Worm (Caenorhabditis elegans) whole organism, L3 larva: Measurements from ENCODE around the gene dpy-28.

ENCODE experiments used
- R02D3.7 ChIP-seq: fragments of 150-350 bp; optimal IDR thresholded peaks from 2 replicates; lab custom pipeline; 2014; ENCODE audit warnings: missing biosample characterization, missing genetic modification characterization
- ZK546.5 ChIP-seq: sonication (generic microtip); optimal IDR thresholded peaks from 2 replicates; lab custom pipeline; 2017; ENCODE audit warnings: missing biosample characterization, missing genetic modification characterization
- ama-1 ChIP-seq: fragments of 150-350 bp; optimal IDR thresholded peaks from 2 replicates; lab custom pipeline; 2018
- ceh-16 ChIP-seq: sonication (generic microtip); optimal IDR thresholded peaks from 2 replicates; lab custom pipeline; 2017; ENCODE audit warnings: missing biosample characterization, missing genetic modification characterization
- ceh-28 ChIP-seq: fragments of 150-350 bp; optimal IDR thresholded peaks from 2 replicates; lab custom pipeline; 2014; ENCODE audit warnings: missing biosample characterization, missing genetic modification reagents, missing genetic modification characterization
- ceh-82 ChIP-seq: fragments of 150-350 bp; optimal IDR thresholded peaks from 2 replicates; lab custom pipeline; 2014; ENCODE audit warnings: missing biosample characterization, missing genetic modification characterization
- ceh-9 ChIP-seq: sonication (generic microtip); optimal IDR thresholded peaks from 2 replicates; lab custom pipeline; 2018; ENCODE audit warnings: missing biosample characterization, missing genetic modification characterization
- egl-27 ChIP-seq: sonication (generic microtip); optimal IDR thresholded peaks from 4 replicates; lab custom pipeline; 2017; ENCODE audit warnings: missing biosample characterization, missing genetic modification reagents, missing genetic modification characterization
- elt-1 ChIP-seq: fragments of 150-350 bp; optimal IDR thresholded peaks from 2 replicates; lab custom pipeline; 2014; ENCODE audit warnings: missing biosample characterization, missing genetic modification characterization
- elt-2 ChIP-seq: sonication (generic microtip); optimal IDR thresholded peaks from 2 replicates; lab custom pipeline; 2016; ENCODE audit warnings: missing genetic modification reagents, mild to moderate bottlenecking, missing genetic modification characterization, missing compliant biosample characterization
- eor-1 ChIP-seq, 2 experiments: fragments of 150-350 bp; optimal IDR thresholded peaks; 2 replicates each; lab custom pipeline; 2014 to 2018; ENCODE audit warnings: missing biosample characterization in 2 of 2, missing genetic modification characterization in 2 of 2
- fkh-2 ChIP-seq: fragments of 150-350 bp; optimal IDR thresholded peaks from 2 replicates; lab custom pipeline; 2014; ENCODE audit warnings: missing biosample characterization, missing genetic modification reagents, missing genetic modification characterization
- fos-1 ChIP-seq: fragments of 150-350 bp; optimal IDR thresholded peaks from 2 replicates; lab custom pipeline; 2014; ENCODE audit warnings: missing biosample characterization, missing genetic modification characterization
- hmg-11 ChIP-seq: sonication (generic microtip); optimal IDR thresholded peaks from 2 replicates; lab custom pipeline; 2016; ENCODE audit warnings: missing genetic modification characterization, missing compliant biosample characterization
- jun-1 ChIP-seq: fragments of 150-350 bp; optimal IDR thresholded peaks from 2 replicates; lab custom pipeline; 2014; ENCODE audit warnings: missing biosample characterization, missing genetic modification reagents, missing genetic modification characterization
- lsy-12 ChIP-seq: sonication (generic microtip); optimal IDR thresholded peaks from 2 replicates; lab custom pipeline; 2016; ENCODE audit warnings: mild to moderate bottlenecking, missing genetic modification characterization, missing compliant biosample characterization
- mdl-1 ChIP-seq: fragments of 150-350 bp; optimal IDR thresholded peaks from 2 replicates; lab custom pipeline; 2014; ENCODE audit warnings: missing biosample characterization, missing genetic modification characterization
- mml-1 ChIP-seq: fragments of 150-350 bp; sonication (generic microtip); optimal IDR thresholded peaks from 3 replicates; lab custom pipeline; 2014; ENCODE audit warnings: missing biosample characterization, missing genetic modification characterization
- nfya-1 ChIP-seq: sonication (generic microtip); optimal IDR thresholded peaks from 2 replicates; lab custom pipeline; 2017; ENCODE audit warnings: missing genetic modification characterization, mild to moderate bottlenecking, missing compliant biosample characterization, antibody characterized with exemption, moderate library complexity; ENCODE audit not compliant: insufficient read depth
- nhr-23 ChIP-seq: fragments of 150-350 bp; optimal IDR thresholded peaks from 2 replicates; lab custom pipeline; 2014; ENCODE audit warnings: missing biosample characterization, missing genetic modification reagents, missing genetic modification characterization
- nhr-25 ChIP-seq: sonication (generic microtip); optimal IDR thresholded peaks from 2 replicates; lab custom pipeline; 2017; ENCODE audit warnings: missing biosample characterization, missing genetic modification characterization
- nhr-28 ChIP-seq: fragments of 150-350 bp; optimal IDR thresholded peaks from 2 replicates; lab custom pipeline; 2014; ENCODE audit warnings: missing biosample characterization, missing genetic modification characterization
- nhr-43 ChIP-seq: sonication (generic microtip); optimal IDR thresholded peaks from 2 replicates; lab custom pipeline; 2016; ENCODE audit warnings: mild to moderate bottlenecking, missing genetic modification characterization, missing compliant biosample characterization; ENCODE audit not compliant: poor library complexity, severe bottlenecking
- nhr-67 ChIP-seq: fragments of 150-350 bp; optimal IDR thresholded peaks from 2 replicates; lab custom pipeline; 2014; ENCODE audit warnings: missing biosample characterization, missing genetic modification characterization
- nhr-76 ChIP-seq: fragments of 150-350 bp; sonication (generic microtip); optimal IDR thresholded peaks from 5 replicates; lab custom pipeline; 2014; ENCODE audit warnings: missing biosample characterization, missing genetic modification characterization
- nhr-77 ChIP-seq: fragments of 150-350 bp; optimal IDR thresholded peaks from 2 replicates; lab custom pipeline; 2014; ENCODE audit warnings: missing biosample characterization, missing genetic modification characterization
- snpc-4 ChIP-seq: fragments of 150-350 bp; optimal IDR thresholded peaks from 2 replicates; lab custom pipeline; 2014; ENCODE audit warnings: missing biosample characterization, missing genetic modification characterization
- tbx-2 ChIP-seq: sonication (generic microtip); optimal IDR thresholded peaks from 2 replicates; lab custom pipeline; 2016; ENCODE audit warnings: mild to moderate bottlenecking, missing genetic modification characterization, missing compliant biosample characterization
- unc-62 ChIP-seq: fragments of 150-350 bp; sonication (generic microtip); optimal IDR thresholded peaks from 4 replicates; lab custom pipeline; 2014; ENCODE audit warnings: missing biosample characterization, missing genetic modification reagents, missing genetic modification characterization
- zag-1 ChIP-seq: fragments of 150-350 bp; optimal IDR thresholded peaks from 2 replicates; lab custom pipeline; 2014; ENCODE audit warnings: missing biosample characterization, missing genetic modification characterization
- ztf-4 ChIP-seq: fragments of 150-350 bp; optimal IDR thresholded peaks from 2 replicates; lab custom pipeline; 2014; ENCODE audit warnings: missing biosample characterization, missing genetic modification characterization

dpy-28 gene

DNA sequence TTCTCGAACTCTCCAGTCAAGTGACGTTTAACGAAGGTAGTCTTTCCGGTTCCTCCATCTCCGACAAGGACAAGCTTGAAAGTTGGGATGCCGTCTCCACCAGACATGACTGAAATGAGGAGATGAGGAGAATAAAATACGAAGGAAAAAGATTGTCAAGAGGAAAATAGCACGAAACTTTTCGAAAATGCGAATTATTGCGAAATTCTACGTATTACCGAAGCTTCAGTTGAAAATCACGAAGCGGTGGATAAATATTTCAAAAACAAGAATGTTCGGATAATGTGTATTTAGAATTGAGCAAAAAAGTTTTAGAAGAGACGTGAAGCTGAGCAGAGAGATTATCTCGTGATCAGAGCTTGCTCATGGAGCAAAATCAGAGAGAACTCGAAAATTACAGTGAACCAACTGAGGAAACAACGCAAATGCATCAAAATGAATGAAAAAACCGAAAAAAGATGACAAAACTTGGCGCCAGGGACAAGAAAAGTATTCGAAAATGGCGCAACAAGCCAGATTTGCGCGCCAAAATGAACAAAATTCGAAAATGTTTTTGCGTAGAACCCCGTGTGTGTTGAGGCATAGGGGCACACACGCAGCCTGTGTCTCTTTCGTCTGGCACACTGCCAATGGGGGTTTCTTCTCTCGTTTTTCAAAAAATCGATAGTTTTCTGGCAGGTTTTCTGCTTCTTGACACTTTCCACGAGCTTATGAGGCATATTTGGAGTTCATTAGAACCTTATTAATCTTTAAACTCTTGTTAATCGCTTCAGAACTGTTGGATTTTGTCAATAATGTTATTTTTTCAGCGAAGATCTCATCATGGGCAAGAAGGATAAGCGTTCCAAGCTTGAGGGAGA, 15.1 kb upstream of the dpy-28 start, which contains the start of the genes ran-1 and dkc-1 (continued):
- TF ChIP-seq nhr-28 (tag; lab: Kevin White, UChicago) (no peak), mml-1 (tag; lab: Kevin White, UChicago) (no peak)

DNA sequence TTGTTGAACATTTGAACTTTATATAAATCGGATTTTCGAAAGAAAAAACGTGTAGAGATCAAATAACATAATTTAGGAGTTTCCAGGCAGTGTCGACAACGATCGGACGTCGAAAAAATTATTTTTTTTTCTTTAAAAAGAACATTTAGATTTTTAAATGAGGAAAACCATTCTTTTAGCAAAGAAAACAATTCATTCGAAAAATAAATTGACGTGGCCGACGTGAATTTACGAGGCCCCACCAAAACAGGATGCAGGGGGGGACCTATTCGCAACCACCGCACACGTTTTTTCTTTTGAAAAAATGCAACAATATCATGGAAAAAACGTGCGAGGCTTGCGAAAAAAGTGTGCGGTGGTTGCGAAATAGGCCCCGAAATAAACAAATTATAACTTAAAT, 12.9 kb upstream of the dpy-28 start, which contains the start of gene enu-3.6:
Gene enu-3.6, plus strand, starts transcription at position 392 of the 400 bp plus-strand sequence.
- TF ChIP-seq elt-2 = peak; percentile 1

DNA sequence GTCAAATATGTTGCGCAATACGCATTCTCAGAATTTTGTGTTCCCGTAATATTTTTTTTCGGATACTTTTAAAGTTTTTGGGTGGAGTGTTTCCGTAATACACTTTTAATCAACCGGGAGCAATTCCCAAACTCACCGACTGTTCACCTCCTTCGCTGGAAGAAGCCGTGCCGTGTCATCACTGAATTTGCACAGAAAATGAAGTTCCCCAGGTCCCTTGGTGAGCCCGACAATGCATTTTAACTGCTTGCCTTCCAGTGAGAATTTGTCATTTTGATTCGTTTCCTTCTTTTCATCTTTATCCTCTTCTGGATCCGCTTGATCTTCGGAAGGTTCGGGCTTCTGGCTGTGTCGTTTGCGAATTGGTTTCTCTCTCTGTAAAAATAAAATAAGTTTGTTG, 8.6 kb upstream of the dpy-28 start:
- TF ChIP-seq nhr-25 = no peak
- TF ChIP-seq ZK546.5 = no peak
- TF ChIP-seq R02D3.7 (tag; lab: Kevin White, UChicago) = no peak
- no peak for TF ChIP-seq ama-1
- no peak for TF ChIP-seq nhr-23
- TF ChIP-seq unc-62 (GFP tag; lab: Kevin White, UChicago) = no peak
- no peak for TF ChIP-seq nhr-67
- no peak for TF ChIP-seq ceh-28
- TF ChIP-seq nhr-76 = no peak
- no peak for TF ChIP-seq nhr-43 (tag; lab: Kevin White, UChicago)
- no peak for TF ChIP-seq ztf-4 (tag; lab: Kevin White, UChicago)
- no peak for TF ChIP-seq fos-1 (tag; lab: Kevin White, UChicago)
- no peak for TF ChIP-seq nhr-28 (tag; lab: Kevin White, UChicago)
- TF ChIP-seq jun-1 (tag; lab: Kevin White, UChicago) = no peak
- TF ChIP-seq hmg-11 (tag; lab: Kevin White, UChicago) = no peak
- TF ChIP-seq snpc-4 (tag; lab: Kevin White, UChicago) = no peak
- TF ChIP-seq mdl-1 (tag; lab: Kevin White, UChicago) = no peak

DNA sequence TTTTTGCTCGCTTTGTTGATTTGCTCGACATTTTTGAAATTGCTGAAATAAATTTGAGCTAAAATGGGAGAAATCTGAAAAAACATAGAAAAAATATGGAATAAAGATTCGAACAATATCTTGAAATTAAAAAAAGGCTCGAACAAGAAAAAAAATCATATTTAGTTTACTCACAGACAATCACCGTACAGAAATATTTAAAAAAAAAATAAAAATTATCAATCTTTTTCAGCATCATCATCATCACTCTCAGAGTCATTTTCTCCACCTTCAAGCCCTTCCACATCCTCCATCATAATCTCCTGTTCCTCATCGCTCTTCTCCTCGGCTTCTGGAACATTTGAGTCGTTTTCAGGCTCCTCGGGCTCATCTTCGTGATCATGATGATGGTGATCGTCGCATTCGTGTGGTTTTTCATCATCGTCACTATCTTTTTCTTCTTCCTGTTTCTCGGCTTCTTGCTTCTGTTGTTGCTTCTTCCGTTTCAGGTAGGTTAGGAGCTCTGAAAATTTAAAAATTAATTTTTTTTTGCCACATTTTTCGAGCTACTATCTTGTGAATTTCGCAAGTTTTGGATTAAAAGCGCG, 7.4 kb upstream of the dpy-28 start, which contains the start of gene hpl-2:
Gene hpl-2, minus strand, starts transcription at position 51 of the 587 bp plus-strand sequence.
- TF ChIP-seq snpc-4 (tag; lab: Kevin White, UChicago) (no peak), elt-1 (tag; lab: Kevin White, UChicago) (no peak), ceh-9 (tag; lab: Kevin White, UChicago) (no peak), nhr-77 (tag; lab: Kevin White, UChicago) (no peak), nhr-28 (tag; lab: Kevin White, UChicago) (no peak), lsy-12 (tag; lab: Kevin White, UChicago) (no peak), fos-1 (tag; lab: Kevin White, UChicago) (no peak), eor-1 (tag; optimal IDR thresholded peaks at IDR 0.05; lab: Kevin White, UChicago) (no peak), zag-1 (tag; lab: Kevin White, UChicago) (no peak), R02D3.7 (tag; lab: Kevin White, UChicago) (no peak)

DNA sequence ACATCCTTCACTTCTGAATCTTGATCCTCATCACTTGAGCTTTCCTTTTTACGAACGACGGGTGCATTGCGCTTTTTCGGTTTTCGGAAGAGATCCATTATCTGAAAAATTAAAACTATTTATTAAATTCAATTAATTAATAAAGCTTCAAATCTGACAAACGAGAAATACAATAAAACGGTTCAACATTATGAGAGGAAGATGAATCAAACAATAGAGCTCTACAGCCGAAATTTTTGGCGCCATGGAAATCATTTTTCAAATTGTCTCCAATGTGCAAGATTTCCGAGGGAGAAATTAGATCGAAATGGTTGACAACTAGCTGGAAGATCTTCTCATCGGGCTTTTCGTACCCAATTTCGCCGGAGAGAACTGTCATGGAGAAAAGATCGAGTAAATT, 5.4 kb upstream of the dpy-28 start, which contains the start of gene rnf-113:
Gene rnf-113, minus strand, starts transcription at position 101 of the 400 bp plus-strand sequence.
- TF ChIP-seq hmg-11 (tag; lab: Kevin White, UChicago) (no peak), jun-1 (tag; lab: Kevin White, UChicago) (no peak), nhr-23 (no peak), egl-27 (no peak), tbx-2 (no peak), fos-1 (tag; lab: Kevin White, UChicago) (no peak), ceh-82 (tag; lab: Kevin White, UChicago) (no peak), nfya-1 (no peak), nhr-28 (tag; lab: Kevin White, UChicago) (no peak), elt-1 (tag; lab: Kevin White, UChicago) (no peak), zag-1 (tag; lab: Kevin White, UChicago) (no peak), nhr-67 (no peak), ceh-16 (tag; lab: Kevin White, UChicago) (no peak), ama-1 (no peak), fkh-2 (tag; lab: Kevin White, UChicago) (no peak)
